Worm (Caenorhabditis elegans) whole organism, L3 larva: Measurements from ENCODE around the gene srh-52.

Source experiments
- nhr-28 ChIP-seq: fragments of 150-350 bp; optimal IDR thresholded peaks from 2 replicates; lab custom pipeline; 2014; ENCODE audit warnings: missing biosample characterization, missing genetic modification characterization
- unc-62 ChIP-seq: fragments of 150-350 bp; sonication (generic microtip); optimal IDR thresholded peaks from 4 replicates; lab custom pipeline; 2014; ENCODE audit warnings: missing biosample characterization, missing genetic modification reagents, missing genetic modification characterization

DNA sequence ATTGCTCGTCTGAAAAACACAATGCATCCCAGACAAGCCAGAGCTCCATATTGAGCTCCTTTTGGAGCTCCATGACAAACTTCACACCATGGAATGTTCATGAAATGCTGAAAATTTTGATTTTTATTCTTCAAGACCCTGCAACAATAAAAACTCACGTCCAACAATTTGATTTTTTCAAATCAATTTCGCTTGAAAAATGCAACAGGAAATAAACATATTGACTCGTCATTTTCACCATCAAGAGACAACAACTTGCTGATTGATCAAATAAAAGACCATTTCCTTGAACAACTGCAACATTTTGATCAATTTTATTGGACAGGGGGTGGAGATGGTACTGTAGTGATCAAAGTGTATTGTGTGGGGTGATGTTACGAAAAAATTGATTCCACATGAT, 6.4 kb downstream of the srh-52 start, which contains the start of gene nhr-269:
- TF ChIP-seq unc-62 (GFP tag; lab: Kevin White, UChicago) (no peak), nhr-28 (tag; lab: Kevin White, UChicago) (no peak)
